Worm (Caenorhabditis elegans) whole organism, young adult: ENCODE results near the gene T25D10.4.

Experiments
- K11D2.4 ChIP-seq: fragments of 200-800 bp; sonication (Bioruptor generic); IDR thresholded peaks from 2 replicates; pipeline ENCODE4 v1.3.6; 2022; ENCODE audit warnings: missing genetic modification reagents, missing genetic modification characterization, missing compliant biosample characterization
- Y95B8A.8 ChIP-seq: fragments of 200-800 bp; sonication (Bioruptor generic); IDR thresholded peaks from 2 replicates; pipeline ENCODE4 v1.3.6; 2022; ENCODE audit warnings: missing genetic modification reagents, missing genetic modification characterization, missing compliant biosample characterization
- efl-1 ChIP-seq: fragments of 150-350 bp; optimal IDR thresholded peaks from 2 replicates; lab custom pipeline; 2014; ENCODE audit warnings: missing biosample characterization, missing genetic modification reagents, missing genetic modification characterization
- hlh-12 ChIP-seq: sonication (generic microtip); optimal IDR thresholded peaks from 2 replicates; lab custom pipeline; 2016; ENCODE audit warnings: missing genetic modification characterization, missing compliant biosample characterization
- hsf-1 ChIP-seq: fragments of 200-800 bp; sonication (Bioruptor generic); IDR thresholded peaks from 2 replicates; pipeline ENCODE4 v1.3.6; 2022; ENCODE audit warnings: missing genetic modification reagents, missing genetic modification characterization, missing compliant biosample characterization

DNA sequence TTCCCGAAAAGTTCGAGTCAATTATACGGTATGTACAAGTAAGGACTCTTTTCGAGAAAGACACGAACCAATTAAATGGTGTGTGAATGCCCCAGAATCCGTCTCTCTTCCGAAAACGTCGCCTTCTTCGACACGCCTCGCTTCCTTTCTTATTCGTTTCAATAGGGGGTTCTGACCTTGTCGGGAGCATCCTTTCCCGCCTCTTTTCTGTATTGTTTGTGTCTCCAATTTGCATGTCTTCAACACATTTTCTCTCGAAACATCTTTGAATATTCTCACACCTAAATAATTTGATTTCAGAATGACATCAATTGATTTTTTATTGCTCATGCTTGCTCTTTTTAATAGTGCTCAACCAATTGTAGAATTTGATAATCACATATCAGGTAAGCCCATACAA, 31.0 kb upstream of the T25D10.4 start, which contains the start of gene cutl-16:
- TF ChIP-seq hsf-1 (GFP tag; lab: Robert Waterston, UW) = no peak
- no peak for TF ChIP-seq K11D2.4 (GFP tag; lab: Robert Waterston, UW)
- TF ChIP-seq efl-1 (GFP tag; lab: Kevin White, UChicago) = no peak
- TF ChIP-seq Y95B8A.8 = no peak
- no peak for TF ChIP-seq hlh-12 (tag; lab: Kevin White, UChicago)
